Fruit fly (Drosophila melanogaster) whole organism, wandering third instar larva: ENCODE data around the gene inaE.

Experiments
- Abd-B ChIP-seq: fragments of >200 bp; optimal IDR thresholded peaks from 2 replicates; lab custom pipeline; 2017; ENCODE audit warnings: missing biosample characterization, missing genetic modification characterization
- CG32264 ChIP-seq: fragments of 200-800 bp; sonication (Bioruptor generic); optimal IDR thresholded peaks from 2 replicates; lab custom pipeline; 2016; ENCODE audit warnings: missing biosample characterization, missing genetic modification characterization
- CrebA ChIP-seq: fragments of 200-800 bp; sonication (Bioruptor generic); optimal IDR thresholded peaks from 2 replicates; lab custom pipeline; 2016; ENCODE audit warnings: missing biosample characterization, mild to moderate bottlenecking, missing genetic modification characterization, borderline replicate concordance
- Dfd ChIP-seq: fragments of >200 bp; optimal IDR thresholded peaks from 2 replicates; lab custom pipeline; 2017; ENCODE audit warnings: missing biosample characterization, missing genetic modification characterization
- HLH106 ChIP-seq: fragments of 200-800 bp; optimal IDR thresholded peaks from 3 replicates; lab custom pipeline; 2019; ENCODE audit warnings: missing biosample characterization, mild to moderate bottlenecking, missing genetic modification characterization, moderate library complexity
- Hnf4 ChIP-seq: fragments of 200-800 bp; sonication (Bioruptor generic); optimal IDR thresholded peaks from 2 replicates; lab custom pipeline; 2016; ENCODE audit warnings: missing biosample characterization, mild to moderate bottlenecking, missing genetic modification characterization
- Hr78 ChIP-seq: fragments of >200 bp; optimal IDR thresholded peaks from 2 replicates; lab custom pipeline; 2017; ENCODE audit warnings: missing biosample characterization, missing genetic modification characterization
- Hr83 ChIP-seq: fragments of 200-300 bp; sonication (Bioruptor generic); optimal IDR thresholded peaks from 2 replicates; lab custom pipeline; 2016; ENCODE audit warnings: missing biosample characterization, mild to moderate bottlenecking, missing genetic modification characterization, moderate library complexity; ENCODE audit not compliant: poor library complexity, severe bottlenecking
- Jra ChIP-seq: sonication (Bioruptor generic); optimal IDR thresholded peaks from 2 replicates; lab custom pipeline; 2016; ENCODE audit warnings: missing biosample characterization, missing genetic modification characterization
- Mio ChIP-seq: sonication (Bioruptor generic); optimal IDR thresholded peaks from 2 replicates; lab custom pipeline; 2016; ENCODE audit warnings: missing biosample characterization, missing genetic modification characterization
- Myc ChIP-seq: fragments of >200 bp; optimal IDR thresholded peaks from 2 replicates; lab custom pipeline; 2017
- OdsH ChIP-seq: fragments of 200-800 bp; sonication (Bioruptor generic); optimal IDR thresholded peaks from 2 replicates; lab custom pipeline; 2016; ENCODE audit warnings: missing biosample characterization, mild to moderate bottlenecking, missing genetic modification characterization
- Rel ChIP-seq, 2 experiments: fragments of 200-800 bp; sonication (Bioruptor generic) in 1 of 2; optimal IDR thresholded peaks; 2 replicates in 1 of 2; 3 replicates in 1 of 2; lab custom pipeline; 2016 to 2019; ENCODE audit warnings: mild to moderate bottlenecking in 2 of 2, missing biosample characterization in 2 of 2, missing genetic modification characterization in 2 of 2, moderate library complexity in 1 of 2
- Sp1 ChIP-seq: fragments of 200-800 bp; sonication (Bioruptor generic); optimal IDR thresholded peaks from 3 replicates; lab custom pipeline; 2019; ENCODE audit warnings: missing biosample characterization, mild to moderate bottlenecking, missing genetic modification characterization, moderate library complexity
- Vsx2 ChIP-seq: fragments of 200-300, 225-300 bp; sonication (Bioruptor generic); optimal IDR thresholded peaks from 2 replicates; lab custom pipeline; 2018; ENCODE audit warnings: missing biosample characterization, missing genetic modification characterization; ENCODE audit not compliant: partially characterized antibody
- brk ChIP-seq: fragments of 200-800 bp; sonication (Bioruptor generic); optimal IDR thresholded peaks from 2 replicates; lab custom pipeline; 2016; ENCODE audit warnings: missing biosample characterization, mild to moderate bottlenecking, missing genetic modification characterization
- dmrt93B ChIP-seq: fragments of 200-800 bp; sonication (Bioruptor generic); optimal IDR thresholded peaks from 2 replicates; lab custom pipeline; 2018; ENCODE audit warnings: missing biosample characterization, mild to moderate bottlenecking, missing genetic modification characterization
- dsf ChIP-seq: sonication (Bioruptor generic); optimal IDR thresholded peaks from 2 replicates; lab custom pipeline; 2016; ENCODE audit warnings: missing biosample characterization, missing genetic modification characterization, borderline replicate concordance
- foxo ChIP-seq, 2 experiments: fragments of 200-800 bp; sonication (Bioruptor generic); optimal IDR thresholded peaks; 2 replicates in 1 of 2; 3 replicates in 1 of 2; lab custom pipeline; 2016 to 2017; ENCODE audit warnings: missing biosample characterization in 2 of 2, missing genetic modification characterization in 2 of 2
- fru ChIP-seq: fragments of 200-800 bp; sonication (Bioruptor generic); optimal IDR thresholded peaks from 3 replicates; lab custom pipeline; 2016; ENCODE audit warnings: missing biosample characterization, mild to moderate bottlenecking, missing genetic modification characterization
- h ChIP-seq: fragments of 200-800 bp; sonication (Bioruptor generic); optimal IDR thresholded peaks from 3 replicates; lab custom pipeline; 2016; ENCODE audit warnings: missing biosample characterization, mild to moderate bottlenecking, missing genetic modification characterization
- jim ChIP-seq: fragments of 175-275, 200-325 bp; sonication (Bioruptor generic); optimal IDR thresholded peaks from 2 replicates; lab custom pipeline; 2016; ENCODE audit warnings: missing biosample characterization, mild to moderate bottlenecking, missing genetic modification characterization
- pan ChIP-seq: fragments of >200 bp; optimal IDR thresholded peaks from 2 replicates; lab custom pipeline; 2017
- psq ChIP-seq: fragments of 200-800 bp; sonication (Bioruptor generic); optimal IDR thresholded peaks from 3 replicates; lab custom pipeline; 2017; ENCODE audit warnings: missing biosample characterization, mild to moderate bottlenecking, missing genetic modification characterization, moderate library complexity
- sage ChIP-seq: fragments of 200-800 bp; sonication (Bioruptor generic); optimal IDR thresholded peaks from 2 replicates; lab custom pipeline; 2016; ENCODE audit warnings: missing biosample characterization, mild to moderate bottlenecking, missing genetic modification characterization
- sv ChIP-seq: fragments of 200-800 bp; sonication (Bioruptor generic); optimal IDR thresholded peaks from 3 replicates; lab custom pipeline; 2016; ENCODE audit warnings: missing biosample characterization, missing genetic modification characterization
- usp ChIP-seq: fragments of >200 bp; optimal IDR thresholded peaks from 2 replicates; lab custom pipeline; 2017; ENCODE audit warnings: missing biosample characterization, missing genetic modification characterization

inaE gene

dm6 chrX:13818172-13818472 lies 34.6 kb downstream of the inaE start:
- TF ChIP-seq h (GFP tag; lab: Kevin White, UChicago) (no peak), HLH106 (tag; lab: Kevin White, UChicago) (no peak), brk (no peak), foxo (GFP tag; optimal IDR thresholded peaks at IDR 0.05; lab: Kevin White, UChicago) (no peak), dmrt93B (no peak), CG32264 (no peak), CrebA (GFP tag; lab: Kevin White, UChicago) (no peak)

dm6 chrX:13818841-13819240 lies 35.3 kb downstream of the inaE start:
- TF ChIP-seq HLH106 (tag; lab: Kevin White, UChicago), result no peak
- TF ChIP-seq Hr83 (GFP tag; lab: Kevin White, UChicago), result no peak
- TF ChIP-seq Mio (GFP tag; lab: Kevin White, UChicago), result no peak
- TF ChIP-seq, all 38 proteins: peak for 0

DNA sequence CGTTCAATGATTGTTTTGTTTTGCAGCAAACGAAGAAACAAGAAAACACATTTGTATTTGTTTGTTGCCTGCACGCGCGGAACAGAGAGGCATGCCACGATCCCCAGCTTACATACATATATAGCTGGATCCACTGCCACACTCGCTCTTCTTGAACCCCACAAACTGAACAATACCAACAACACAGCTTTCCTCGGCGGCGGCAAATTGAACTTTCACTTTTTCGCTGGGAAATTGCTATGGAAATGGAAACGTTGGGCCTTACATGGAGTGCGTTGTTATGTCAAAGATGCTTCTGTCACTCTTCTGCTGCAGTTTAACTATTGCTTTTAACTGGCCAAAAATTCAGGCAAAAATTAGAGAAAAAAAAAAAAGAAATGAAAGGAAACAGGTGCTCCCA lies 36.2 kb downstream of the inaE start:
- TF ChIP-seq psq, result no peak
- TF ChIP-seq Sp1 (GFP tag; lab: Kevin White, UChicago), result no peak
- TF ChIP-seq dsf (GFP tag; lab: Kevin White, UChicago), result no peak
- no peak for TF ChIP-seq Hnf4 (GFP tag; lab: Kevin White, UChicago)
- no peak for TF ChIP-seq fru (GFP tag; lab: Kevin White, UChicago)
- no peak for TF ChIP-seq Jra (GFP tag; lab: Kevin White, UChicago)
- no peak for TF ChIP-seq Vsx2 (GFP tag; lab: Kevin White, UChicago)
- no peak for TF ChIP-seq Myc (lab: Kevin White, UChicago)
- TF ChIP-seq dmrt93B, result no peak
- TF ChIP-seq sage (GFP tag; lab: Kevin White, UChicago), result no peak
- no peak for TF ChIP-seq pan (lab: Kevin White, UChicago)
- TF ChIP-seq, all 38 proteins: peak for 0

DNA sequence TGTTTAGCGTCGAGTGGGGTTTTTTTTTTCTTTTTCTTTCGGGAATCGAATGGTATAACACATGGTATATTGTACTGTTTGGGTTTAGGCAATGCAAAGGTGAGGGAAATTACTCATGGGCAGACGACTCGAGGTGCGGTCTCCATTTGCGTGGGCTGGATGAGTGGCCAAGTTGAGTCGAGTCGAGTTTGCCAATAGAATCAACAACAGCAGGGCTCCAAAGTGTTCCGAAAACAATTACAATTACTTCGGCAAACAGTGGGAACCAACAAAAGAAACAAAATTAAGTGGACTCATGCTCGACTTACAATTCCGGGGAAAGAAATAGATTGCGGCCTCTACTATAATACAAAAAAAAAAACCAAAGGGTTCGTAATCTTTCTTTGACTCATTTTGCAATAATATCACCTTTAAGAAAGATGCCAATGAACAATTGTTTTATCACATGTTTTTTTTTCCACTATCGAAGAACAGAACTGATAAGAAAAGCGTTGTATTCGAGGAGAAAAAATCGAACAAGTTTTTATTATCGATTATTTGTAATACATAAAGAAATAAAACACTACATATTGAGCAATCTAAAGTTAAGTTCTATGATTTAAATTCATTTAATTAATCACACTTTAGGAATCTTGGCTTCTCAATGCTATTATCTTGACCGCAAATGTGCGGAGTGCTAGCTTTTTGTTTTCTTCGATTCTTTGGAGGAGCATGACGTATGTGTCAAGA lies 37.0 kb downstream of the inaE start:
- TF ChIP-seq OdsH (GFP tag; lab: Kevin White, UChicago), result no peak
- no peak for TF ChIP-seq foxo (GFP tag; optimal IDR thresholded peaks at IDR 0.05; lab: Kevin White, UChicago)
- no peak for TF ChIP-seq jim (GFP tag; lab: Kevin White, UChicago)
- TF ChIP-seq sv (GFP tag; lab: Kevin White, UChicago), result peak; percentile 13
- TF ChIP-seq Hr83 (GFP tag; lab: Kevin White, UChicago), result no peak

DNA sequence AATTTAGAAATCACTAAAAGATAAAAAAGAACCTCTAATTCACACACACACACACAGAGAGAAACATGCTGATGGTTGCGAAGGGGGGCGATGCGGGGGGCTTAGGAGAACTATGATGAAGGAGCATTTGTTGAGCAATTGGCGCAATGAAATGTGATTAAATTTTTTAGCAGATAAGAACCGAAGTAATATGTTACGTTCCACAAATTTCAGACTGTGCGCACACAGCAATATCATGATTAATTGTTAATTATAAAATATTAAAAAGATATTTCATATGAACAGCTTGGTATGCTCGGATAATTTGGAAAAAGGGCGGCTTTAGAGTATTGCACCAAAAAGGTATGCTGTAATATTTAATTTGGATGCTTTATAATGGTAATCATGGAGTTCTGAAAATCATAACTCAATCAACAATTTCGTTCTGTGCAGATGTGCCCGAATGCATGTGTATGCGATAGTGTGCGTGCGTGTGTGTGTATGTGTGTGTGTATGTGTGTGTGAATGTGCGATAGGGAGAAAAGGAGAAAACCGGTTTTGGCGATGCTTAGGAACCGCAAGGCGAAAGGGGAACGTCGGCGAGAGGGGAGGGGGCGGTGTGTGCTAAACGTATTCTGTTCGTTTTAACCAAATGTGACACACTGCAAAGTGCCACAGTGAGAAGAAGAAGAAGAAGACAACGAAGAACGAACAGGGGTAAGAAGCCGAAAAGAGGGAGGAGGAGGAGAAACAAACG lies 37.7 kb downstream of the inaE start:
- TF ChIP-seq h (GFP tag; lab: Kevin White, UChicago), result peak; percentile 6
- no peak for TF ChIP-seq Hnf4 (GFP tag; lab: Kevin White, UChicago)
- TF ChIP-seq sv (GFP tag; lab: Kevin White, UChicago), result no peak
- TF ChIP-seq Hr83 (GFP tag; lab: Kevin White, UChicago), result no peak
- no peak for TF ChIP-seq Abd-B
- TF ChIP-seq dsf (GFP tag; lab: Kevin White, UChicago), result no peak
- TF ChIP-seq Rel (GFP tag; optimal IDR thresholded peaks at IDR 0.05; lab: Kevin White, UChicago), result no peak
- no peak for TF ChIP-seq Rel (tag; optimal IDR thresholded peaks at IDR 0.05; lab: Kevin White, UChicago)
- TF ChIP-seq HLH106 (tag; lab: Kevin White, UChicago), result peak; percentile 17
- TF ChIP-seq Hr78 (GFP tag; lab: Kevin White, UChicago), result no peak
- TF ChIP-seq Sp1 (GFP tag; lab: Kevin White, UChicago), result peak; percentile 28
- TF ChIP-seq dmrt93B, result no peak
- peak; percentile 24 for TF ChIP-seq fru (GFP tag; lab: Kevin White, UChicago)
- TF ChIP-seq psq, result peak; percentile 84
- peak in 1 of 2 experiments; percentile 37 for TF ChIP-seq foxo (GFP tag; optimal IDR thresholded peaks at IDR 0.05; lab: Kevin White, UChicago)
- no peak for TF ChIP-seq Jra (GFP tag; lab: Kevin White, UChicago)
- TF ChIP-seq sage (GFP tag; lab: Kevin White, UChicago), result no peak
- TF ChIP-seq usp (GFP tag; lab: Kevin White, UChicago), result no peak
- TF ChIP-seq Vsx2 (GFP tag; lab: Kevin White, UChicago), result no peak
- no peak for TF ChIP-seq Dfd (GFP tag; lab: Kevin White, UChicago)
